Worm (Caenorhabditis elegans) whole organism, young adult: Measurements from ENCODE around the gene fbxc-28.

Source experiments
- F57A8.1 ChIP-seq: fragments of 200-800 bp; sonication (Bioruptor generic); optimal IDR thresholded peaks from 2 replicates; lab custom pipeline; 2018; ENCODE audit warnings: mild to moderate bottlenecking, missing genetic modification characterization, moderate library complexity, missing compliant biosample characterization
- K11D2.4 ChIP-seq: fragments of 200-800 bp; sonication (Bioruptor generic); IDR thresholded peaks from 2 replicates; pipeline ENCODE4 v1.3.6; 2022; ENCODE audit warnings: missing genetic modification reagents, missing genetic modification characterization, missing compliant biosample characterization
- Y56A3A.18 ChIP-seq: fragments of 200-800 bp; sonication (Bioruptor generic); IDR thresholded peaks from 2 replicates; pipeline ENCODE4 v1.3.6; 2022; ENCODE audit warnings: missing genetic modification reagents, missing genetic modification characterization, missing compliant biosample characterization
- ama-1 ChIP-seq, 3 experiments: fragments of 150-350 bp in 1 of 3; sonication (generic microtip) in 2 of 3; optimal IDR thresholded peaks; 2 replicates each; lab custom pipeline; 2014 to 2018; ENCODE audit warnings: missing biosample characterization in 2 of 3, missing genetic modification characterization in 2 of 3, missing genetic modification reagents in 2 of 3
- attf-3 ChIP-seq: fragments of 200-800 bp; sonication (Bioruptor generic); conservative IDR thresholded peaks from 2 replicates; pipeline ENCODE4 v1.3.6; 2022; ENCODE audit warnings: missing genetic modification reagents, missing genetic modification characterization, missing compliant biosample characterization
- dpl-1 ChIP-seq: fragments of 150-350 bp; optimal IDR thresholded peaks from 2 replicates; lab custom pipeline; 2014; ENCODE audit warnings: missing biosample characterization, missing genetic modification reagents, missing genetic modification characterization
- ets-4 ChIP-seq: fragments of 200-800 bp; sonication (Bioruptor generic); optimal IDR thresholded peaks from 2 replicates; lab custom pipeline; 2018; ENCODE audit warnings: mild to moderate bottlenecking, missing genetic modification characterization, missing compliant biosample characterization
- nfya-1 ChIP-seq: sonication (generic microtip); optimal IDR thresholded peaks from 2 replicates; lab custom pipeline; 2017; ENCODE audit warnings: antibody characterized with exemption, missing compliant biosample characterization, missing genetic modification characterization, borderline replicate concordance; ENCODE audit not compliant: insufficient read depth
- nhr-90 ChIP-seq: sonication (generic microtip); optimal IDR thresholded peaks from 2 replicates; lab custom pipeline; 2016; ENCODE audit warnings: missing genotype, mild to moderate bottlenecking, missing genetic modification characterization, missing compliant biosample characterization
- pha-4 ChIP-seq: fragments of 150-350 bp; sonication (generic microtip); optimal IDR thresholded peaks from 2 replicates; lab custom pipeline; 2014; ENCODE audit warnings: missing biosample characterization, missing genetic modification reagents, missing genetic modification characterization
- sea-2 ChIP-seq: fragments of 200-800 bp; sonication (Bioruptor generic); IDR thresholded peaks from 2 replicates; pipeline ENCODE4 v1.3.6; 2022; ENCODE audit warnings: missing genetic modification characterization, missing compliant biosample characterization
- unc-62 ChIP-seq: fragments of 150-350 bp; optimal IDR thresholded peaks from 2 replicates; lab custom pipeline; 2014; ENCODE audit warnings: missing biosample characterization, missing genetic modification reagents, missing genetic modification characterization

- no peak for TF ChIP-seq pha-4
- no peak for TF ChIP-seq sea-2 (GFP tag; lab: Robert Waterston, UW)
- TF ChIP-seq ets-4 (GFP tag; lab: Kevin White, UChicago), result no peak
- TF ChIP-seq ama-1 (optimal IDR thresholded peaks at IDR 0.05; lab: Kevin White, UChicago), result no peak
- TF ChIP-seq ama-1 (GFP tag; optimal IDR thresholded peaks at IDR 0.05; lab: Kevin White, UChicago), result no peak
- no peak for TF ChIP-seq attf-3 (GFP tag; lab: Robert Waterston, UW)
- no peak for TF ChIP-seq Y56A3A.18 (GFP tag; lab: Robert Waterston, UW)
- no peak for TF ChIP-seq unc-62 (GFP tag; lab: Kevin White, UChicago)
- no peak for TF ChIP-seq nhr-90 (tag; lab: Kevin White, UChicago)
- no peak for TF ChIP-seq dpl-1 (GFP tag; lab: Kevin White, UChicago)
- no peak for TF ChIP-seq F57A8.1 (GFP tag; lab: Kevin White, UChicago)
- no peak for TF ChIP-seq nfya-1
- TF ChIP-seq K11D2.4 (GFP tag; lab: Robert Waterston, UW), result no peak
Observed at ce11 chrII:973999-974398, 50.4 kb downstream of the fbxc-28 start, which contains the start of gene fbxc-14.
